Worm (Caenorhabditis elegans): ENCODE data around the gene Y69E1A.1.

ce11 chrIV:10951997-10952396 lies 3.3 kb upstream of the Y69E1A.1 start, which contains the start of gene Y69E1A.3:
- no peak for TF ChIP-seq sea-2 (GFP tag; optimal IDR thresholded peaks at IDR 0.05)
- no peak for TF ChIP-seq ama-1 (optimal IDR thresholded peaks at IDR 0.05)
- TF ChIP-seq nhr-23 (tag; optimal IDR thresholded peaks at IDR 0.05), result no peak
- TF ChIP-seq nhr-12 (tag; optimal IDR thresholded peaks at IDR 0.05), result no peak
- TF ChIP-seq elt-2 (tag; optimal IDR thresholded peaks at IDR 0.05), result no peak
- no peak for TF ChIP-seq pqm-1 (tag; optimal IDR thresholded peaks at IDR 0.05)
- no peak for TF ChIP-seq nhr-11 (tag; optimal IDR thresholded peaks at IDR 0.05)
- TF ChIP-seq snpc-4 (tag; optimal IDR thresholded peaks at IDR 0.05), result no peak
- no peak for TF ChIP-seq lin-39 (tag; optimal IDR thresholded peaks at IDR 0.05)

Measured in whole organism, L3 larva.